Fruit fly (Drosophila melanogaster) whole organism, prepupa: ENCODE data around the gene alphaKap4.

Experiments used
- CG11902 ChIP-seq: fragments of 200-800 bp; sonication (Bioruptor generic); optimal IDR thresholded peaks from 3 replicates; lab custom pipeline; 2016; ENCODE audit warnings: missing biosample characterization, missing genetic modification characterization
- CG15336 ChIP-seq: fragments of 200-800 bp; sonication (Bioruptor generic); IDR thresholded peaks from 2 replicates; pipeline ENCODE4 v1.3.6; 2022; ENCODE audit warnings: missing biosample characterization, missing genetic modification characterization
- CG16779 ChIP-seq: fragments of 200-800 bp; sonication (Bioruptor generic); optimal IDR thresholded peaks from 3 replicates; lab custom pipeline; 2017; ENCODE audit warnings: missing biosample characterization, mild to moderate bottlenecking, missing genetic modification characterization
- CG6792 ChIP-seq: fragments of 200-800 bp; sonication (Bioruptor generic); optimal IDR thresholded peaks from 3 replicates; lab custom pipeline; 2016; ENCODE audit warnings: missing biosample characterization, missing genetic modification characterization
- CG6854 ChIP-seq: fragments of 200-800 bp; sonication (Bioruptor generic); optimal IDR thresholded peaks from 2 replicates; lab custom pipeline; 2017; ENCODE audit warnings: missing biosample characterization, mild to moderate bottlenecking, missing genetic modification characterization
- Ets21C ChIP-seq: fragments of 200-800 bp; sonication (Bioruptor generic); optimal IDR thresholded peaks from 3 replicates; lab custom pipeline; 2016; ENCODE audit warnings: missing biosample characterization, missing genetic modification characterization
- Lpt ChIP-seq: fragments of 200-800 bp; sonication (Bioruptor generic); optimal IDR thresholded peaks from 3 replicates; lab custom pipeline; 2016; ENCODE audit warnings: missing biosample characterization, missing genetic modification characterization
- Smox ChIP-seq: fragments of 200-800 bp; sonication (Bioruptor generic); optimal IDR thresholded peaks from 3 replicates; lab custom pipeline; 2016; ENCODE audit warnings: missing biosample characterization, missing genetic modification characterization
- acj6 ChIP-seq: fragments of 200-800 bp; sonication (Bioruptor generic); optimal IDR thresholded peaks from 3 replicates; lab custom pipeline; 2016; ENCODE audit warnings: missing biosample characterization, missing genetic modification characterization
- cyc ChIP-seq: fragments of 200-800 bp; sonication (Bioruptor generic); optimal IDR thresholded peaks from 3 replicates; lab custom pipeline; 2016; ENCODE audit warnings: missing biosample characterization, missing genetic modification characterization
- dac ChIP-seq: fragments of 200-800 bp; sonication (Bioruptor generic); optimal IDR thresholded peaks from 2 replicates; lab custom pipeline; 2017; ENCODE audit warnings: missing biosample characterization, mild to moderate bottlenecking, missing genetic modification characterization
- fd85E ChIP-seq: fragments of 200-800 bp; sonication (Bioruptor generic); optimal IDR thresholded peaks from 3 replicates; lab custom pipeline; 2016; ENCODE audit warnings: missing biosample characterization, missing genetic modification characterization

DNA sequence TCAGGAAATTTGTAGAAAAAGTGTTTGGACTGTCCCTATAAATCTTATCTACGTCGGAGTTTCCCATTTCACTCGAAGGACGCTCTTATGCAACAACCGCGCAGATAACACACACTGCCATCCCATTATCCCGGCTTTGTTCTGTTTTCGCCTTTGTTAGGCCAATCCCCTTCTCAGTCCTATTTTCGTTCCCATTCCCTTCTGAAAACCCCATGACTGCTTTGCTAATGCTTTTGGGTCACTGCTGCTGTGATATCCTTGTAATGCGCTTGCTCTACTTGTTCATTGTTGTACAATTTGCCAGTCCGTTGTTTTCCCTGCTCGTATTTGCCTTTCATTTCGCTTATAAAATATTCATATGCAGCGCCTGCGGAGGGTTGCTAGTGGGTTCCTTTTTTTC lies 41.7 kb downstream of the alphaKap4 start:
- TF ChIP-seq CG11902 (GFP tag; lab: Kevin White, UChicago), result no peak
- TF ChIP-seq CG6854 (GFP tag; lab: Kevin White, UChicago), result no peak
- TF ChIP-seq Ets21C, result no peak
- no peak for TF ChIP-seq cyc (GFP tag; lab: Kevin White, UChicago)
- TF ChIP-seq CG16779 (tag; lab: Kevin White, UChicago), result no peak
- TF ChIP-seq fd85E (GFP tag; lab: Kevin White, UChicago), result no peak
- no peak for TF ChIP-seq CG6792 (GFP tag; lab: Kevin White, UChicago)
- no peak for TF ChIP-seq dac (GFP tag; lab: Kevin White, UChicago)
- no peak for TF ChIP-seq Lpt (GFP tag; lab: Kevin White, UChicago)
- TF ChIP-seq acj6 (GFP tag; lab: Kevin White, UChicago), result no peak
- TF ChIP-seq Smox (GFP tag; lab: Kevin White, UChicago), result no peak
- TF ChIP-seq CG15336 (GFP tag; lab: Robert Waterston, UW), result no peak
